Fruit fly (Drosophila melanogaster): ENCODE data around the gene MKP-4.

dm6 chrX:19662583-19663195, 39.8 kb downstream of the MKP-4 start:
- TF ChIP-seq usp (GFP tag; optimal IDR thresholded peaks at IDR 0.05), result no peak
- no peak for TF ChIP-seq h (GFP tag; optimal IDR thresholded peaks at IDR 0.05)
- TF ChIP-seq Mio (GFP tag; optimal IDR thresholded peaks at IDR 0.05), result no peak
- TF ChIP-seq Hr78 (GFP tag; optimal IDR thresholded peaks at IDR 0.05), result no peak
- TF ChIP-seq jim (GFP tag; optimal IDR thresholded peaks at IDR 0.05), result no peak
- no peak for TF ChIP-seq fru (GFP tag; optimal IDR thresholded peaks at IDR 0.05)
- TF ChIP-seq br (GFP tag; optimal IDR thresholded peaks at IDR 0.05), result no peak
- TF ChIP-seq pan (optimal IDR thresholded peaks at IDR 0.05), result no peak
- TF ChIP-seq ey (GFP tag; optimal IDR thresholded peaks at IDR 0.05), result no peak

Measured in whole organism, wandering third instar larva.